Fruit fly (Drosophila melanogaster) ovary, adult (tissue): ENCODE measurements around the gene CG10283.

Experiments
- CG17801 ChIP-seq: fragments of 200-800 bp; optimal IDR thresholded peaks from 2 replicates; lab custom pipeline; 2019; ENCODE audit warnings: missing biosample characterization, mild to moderate bottlenecking, missing genetic modification characterization, moderate library complexity; ENCODE audit not compliant: partially characterized antibody

CG10283 gene

DNA sequence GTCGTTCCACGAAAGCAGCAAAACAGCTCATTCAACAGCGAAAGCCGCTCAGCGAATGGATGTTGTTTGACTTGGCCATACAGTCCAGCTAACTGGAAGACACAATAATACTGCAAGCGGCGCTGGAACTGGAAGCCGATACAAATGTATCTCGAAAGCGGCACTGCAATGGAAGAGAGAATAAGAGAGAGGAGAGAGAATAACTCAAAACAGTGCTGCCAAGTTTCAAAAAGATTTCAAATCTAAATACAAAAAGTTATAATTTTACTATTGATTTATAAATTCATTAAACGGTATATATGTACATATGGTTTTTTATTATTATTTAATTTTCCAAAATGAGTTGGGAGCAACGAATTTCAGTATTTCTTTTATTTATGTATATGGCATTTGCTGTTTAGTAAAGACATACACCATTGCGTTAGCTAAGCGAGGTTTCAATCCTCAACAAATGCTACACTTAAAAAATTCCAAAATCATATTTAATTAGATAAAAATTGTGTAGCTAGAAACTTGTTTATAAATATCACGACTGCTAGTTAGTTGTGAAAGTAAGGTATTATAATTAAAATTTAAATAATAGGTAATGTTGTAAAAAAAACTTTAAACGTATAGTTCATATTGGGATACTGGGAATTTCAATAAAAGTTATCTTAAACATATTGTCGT, at the start of gene CG10283:
Gene CG10283 (minus strand): TSS at position 132 of the 669 bp plus-strand sequence.
- TF ChIP-seq CG17801 = peak; percentile 41

DNA sequence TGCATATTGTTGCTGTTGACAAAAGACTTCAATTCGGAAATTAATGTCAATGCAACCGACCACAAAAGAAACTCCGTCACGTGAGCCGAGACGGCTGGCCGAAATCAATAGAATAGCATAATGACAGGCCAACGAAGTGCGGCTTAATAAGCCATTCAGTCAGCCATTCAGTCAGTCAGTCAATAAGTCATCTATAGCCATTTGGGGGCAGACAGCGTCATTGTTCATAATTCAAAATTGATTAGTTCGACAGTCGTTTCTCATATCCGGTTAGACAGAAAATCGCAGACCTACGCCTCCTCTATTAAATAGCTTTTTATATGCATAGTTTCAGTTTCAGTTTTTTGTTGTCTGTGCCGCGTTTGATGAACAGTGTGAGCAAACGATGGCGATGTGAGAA, 41.7 kb upstream of the CG10283 start:
- no peak for TF ChIP-seq CG17801

DNA sequence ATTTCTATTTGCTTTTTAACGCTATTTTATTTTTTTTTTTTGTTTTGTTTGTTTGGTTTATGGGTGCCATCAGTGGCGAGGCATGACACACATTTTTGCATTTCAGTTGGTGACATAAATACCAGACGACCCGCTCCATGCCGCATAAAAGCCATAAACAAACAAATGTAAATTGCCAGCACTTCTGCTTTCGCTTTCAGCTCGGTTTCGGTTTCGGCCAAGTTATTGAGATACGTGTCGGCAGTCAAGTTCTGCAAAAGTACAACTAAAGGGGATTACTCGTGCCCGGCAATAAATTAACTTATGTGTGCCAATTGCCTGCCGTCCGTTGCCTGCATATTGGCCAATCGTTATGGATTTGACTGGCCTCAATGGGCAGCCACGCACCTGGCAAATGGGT, 40.6 kb upstream of the CG10283 start:
- no peak for TF ChIP-seq CG17801

DNA sequence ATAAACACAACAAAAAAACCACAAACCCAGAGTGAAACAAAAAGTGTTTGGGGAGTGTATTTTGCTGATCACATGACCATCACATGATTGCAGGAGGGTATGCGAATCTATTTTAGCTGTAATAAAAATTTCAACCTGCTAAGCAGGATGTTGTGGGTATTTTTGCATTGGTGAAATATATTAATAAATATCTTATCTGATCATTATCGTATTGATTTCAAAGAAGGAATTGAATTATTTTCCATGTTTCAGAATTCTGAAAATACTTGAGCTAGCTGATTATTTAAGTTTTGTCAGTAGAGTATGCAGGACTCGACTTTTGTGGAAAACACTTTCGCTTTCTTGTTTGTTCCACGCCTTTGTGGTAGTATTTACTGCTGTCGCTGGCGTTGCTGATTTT, 38.7 kb upstream of the CG10283 start:
- no peak for TF ChIP-seq CG17801

DNA sequence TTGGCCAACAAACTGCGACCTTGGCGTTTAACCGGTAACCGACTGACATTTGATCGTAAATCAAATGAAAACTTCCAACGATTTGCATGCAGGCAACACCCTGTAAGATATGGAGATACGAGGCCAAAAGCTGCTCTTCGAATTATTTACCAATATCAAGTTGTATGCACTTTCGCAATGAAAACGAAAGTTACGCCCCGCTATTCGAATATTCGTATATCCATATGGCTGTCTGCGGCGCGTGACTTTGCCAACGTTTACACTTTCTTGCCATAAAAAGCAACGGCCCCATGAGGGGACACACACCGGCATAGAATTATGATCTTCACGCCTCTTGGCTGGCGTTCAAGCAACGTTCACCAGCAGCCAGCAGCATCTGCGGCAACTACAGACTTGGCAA, 37.9 kb upstream of the CG10283 start:
- TF ChIP-seq CG17801 = no peak

DNA sequence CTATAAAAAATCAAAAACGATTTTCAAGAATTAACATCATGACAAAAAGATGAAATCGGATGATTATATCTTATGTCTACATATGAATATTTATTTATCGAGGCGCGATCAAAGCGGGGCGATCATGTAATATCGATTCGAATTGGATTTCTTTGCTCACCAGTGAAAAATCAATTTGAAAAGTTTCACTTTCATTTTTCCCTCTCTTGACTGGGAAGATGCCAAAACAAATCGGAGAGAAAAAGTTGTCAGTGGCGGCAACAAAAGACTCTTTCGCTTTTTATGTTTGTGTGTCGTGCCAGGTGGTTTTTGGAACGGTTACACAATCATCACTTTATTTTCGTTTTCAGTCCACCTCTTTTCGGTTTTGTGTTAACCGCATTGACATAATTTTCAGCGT, 34.5 kb upstream of the CG10283 start:
- no peak for TF ChIP-seq CG17801

DNA sequence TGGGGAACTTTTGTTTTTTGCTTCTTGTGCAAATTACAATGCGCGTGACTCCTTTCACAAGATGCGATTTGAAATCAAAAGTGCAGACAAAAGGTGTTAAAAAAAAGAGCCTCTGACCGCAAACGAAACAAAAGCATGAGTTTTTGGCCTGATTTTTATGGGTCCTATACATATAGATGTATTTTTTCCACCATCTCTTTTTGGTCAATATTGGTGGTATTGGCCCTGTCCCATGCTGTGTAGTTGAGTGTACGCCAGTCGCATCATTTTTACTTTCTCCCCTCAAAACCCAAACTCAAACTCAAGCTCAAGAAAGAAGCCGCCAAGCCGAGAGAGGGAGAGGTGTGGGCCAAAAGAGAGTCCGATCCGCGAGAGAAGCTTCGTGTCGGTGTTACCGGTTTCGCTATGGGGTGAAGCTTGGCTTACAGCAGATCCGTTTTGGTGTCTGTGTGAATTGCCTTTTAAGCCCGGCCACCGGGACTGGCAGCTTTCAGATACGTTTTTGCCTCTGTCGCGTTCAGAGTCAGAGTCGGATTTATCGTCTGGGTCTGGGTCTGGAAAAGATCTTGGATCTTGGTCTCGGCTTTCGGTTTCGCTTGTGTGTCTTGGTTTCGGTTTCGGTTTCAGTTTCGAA, 32.8 kb upstream of the CG10283 start, which contains the start of gene CG10211:
Gene CG10211 (plus strand): TSS at position 486 of the 634 bp plus-strand sequence.
- no peak for TF ChIP-seq CG17801

DNA sequence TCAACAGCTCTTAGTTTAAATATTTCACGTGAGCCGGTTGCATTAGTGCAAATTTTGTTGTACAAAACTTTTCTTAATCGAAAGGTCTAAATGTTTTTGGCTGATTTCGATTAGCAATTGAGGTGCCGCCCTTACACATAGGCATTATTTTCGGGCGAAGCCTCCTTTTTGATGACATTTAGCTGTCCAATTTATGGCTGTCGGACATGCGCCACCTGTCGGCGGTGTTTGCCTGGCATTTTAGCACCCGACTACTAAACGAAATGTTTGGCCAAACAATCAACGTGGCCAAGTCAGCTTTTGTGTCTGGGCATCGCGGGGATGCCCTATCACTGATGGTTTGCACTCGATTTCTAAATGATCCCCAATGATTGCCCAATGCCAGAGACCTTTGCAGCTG, 32.1 kb upstream of the CG10283 start:
- no peak for TF ChIP-seq CG17801

DNA sequence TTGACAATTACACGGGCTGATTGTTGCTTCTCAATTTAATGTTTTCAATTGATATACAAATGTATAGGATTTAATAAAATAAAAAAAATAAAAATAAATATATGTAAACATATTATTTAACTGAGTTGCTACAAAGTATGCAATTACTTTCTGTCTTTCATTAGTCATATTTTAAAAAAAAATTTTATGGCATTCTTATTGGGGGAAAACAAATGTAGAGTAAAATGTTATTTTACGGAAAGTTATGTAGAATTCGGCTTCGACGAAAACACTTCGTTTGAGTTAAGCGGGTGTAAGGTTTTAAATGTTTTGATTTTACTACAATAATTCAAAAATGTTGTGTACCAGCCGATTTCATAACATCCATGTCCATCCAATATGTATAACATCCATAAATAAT, 29.1 kb upstream of the CG10283 start:
- TF ChIP-seq CG17801 = no peak

DNA sequence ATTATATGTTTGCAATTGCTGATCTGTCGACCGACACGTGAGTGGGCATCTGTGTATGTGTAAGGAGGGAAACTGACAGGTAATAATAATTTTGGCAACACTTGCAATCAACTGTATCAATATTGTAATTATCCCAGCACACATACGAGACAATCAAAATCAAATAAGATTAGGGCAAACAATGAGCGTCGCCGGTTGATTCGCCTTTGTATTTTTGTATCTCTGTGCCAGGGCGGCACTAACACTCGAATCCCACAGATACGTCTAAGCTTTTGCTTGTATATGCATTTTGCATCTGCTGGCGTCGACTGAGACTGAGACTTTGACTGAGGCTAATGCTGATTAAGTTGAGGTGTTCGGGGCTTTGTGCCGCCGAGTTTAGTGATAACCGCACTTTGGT, 24.9 kb upstream of the CG10283 start, which contains the start of gene Ugt301D1:
Gene Ugt301D1 (plus strand): TSS at position 380 of the 400 bp plus-strand sequence.
- TF ChIP-seq CG17801 = no peak

DNA sequence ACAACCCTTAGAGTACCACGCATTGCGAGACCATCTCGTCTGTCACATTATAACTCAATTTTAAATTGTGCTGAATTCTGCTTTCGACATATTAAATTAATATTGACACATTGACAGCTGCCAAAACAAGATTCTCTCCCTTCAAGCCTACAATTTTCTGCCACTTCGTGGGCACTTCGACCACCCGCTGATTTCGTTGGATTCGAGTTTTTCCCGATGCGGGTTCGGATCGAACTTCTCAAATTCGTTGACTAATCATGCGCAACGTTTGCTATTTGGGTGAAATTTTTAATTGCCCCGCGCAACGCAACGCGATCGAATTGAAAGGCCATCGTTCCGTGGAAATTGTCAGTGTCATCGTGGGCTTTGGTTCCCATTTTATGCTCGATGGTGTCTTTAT, 22.6 kb upstream of the CG10283 start:
- TF ChIP-seq CG17801 = no peak

DNA sequence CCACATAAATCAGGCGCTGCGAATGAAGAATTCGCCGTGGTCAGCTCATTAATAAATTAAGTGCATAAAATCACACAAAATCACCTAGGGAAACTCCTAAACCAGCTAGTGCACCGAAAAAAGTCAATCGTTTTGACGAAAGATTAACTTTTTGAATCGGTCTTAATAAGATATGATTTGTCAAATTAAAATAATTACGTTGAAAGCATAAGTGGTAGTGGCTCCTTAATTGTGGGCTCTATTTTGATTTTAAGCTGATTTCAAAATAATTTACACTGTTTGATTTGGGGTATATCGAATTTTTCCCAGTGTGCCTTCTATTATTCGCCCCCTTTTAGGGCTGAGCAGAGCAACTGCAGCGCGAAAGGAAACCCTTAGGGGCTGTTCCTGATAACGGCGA, 21.2 kb upstream of the CG10283 start:
- TF ChIP-seq CG17801 = no peak

DNA sequence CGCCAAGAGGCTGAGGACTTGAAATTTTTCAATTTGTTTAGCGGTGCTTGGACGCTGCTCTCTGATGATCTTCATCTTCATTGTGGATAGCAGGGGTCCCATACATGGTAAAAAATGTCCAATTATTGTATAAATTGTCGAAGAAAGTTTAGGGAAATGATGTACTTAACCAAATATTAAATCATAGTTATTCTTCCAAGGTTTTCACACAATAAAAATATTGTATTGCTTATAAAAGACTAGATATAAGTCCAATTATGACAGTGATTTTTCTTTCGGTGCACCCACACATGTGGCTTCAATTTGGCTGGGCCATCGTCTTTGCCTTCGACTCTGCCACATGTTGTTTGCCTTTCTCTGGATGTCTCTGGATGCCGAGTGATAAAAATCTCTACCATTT, 20.6 kb upstream of the CG10283 start:
- TF ChIP-seq CG17801 = no peak

DNA sequence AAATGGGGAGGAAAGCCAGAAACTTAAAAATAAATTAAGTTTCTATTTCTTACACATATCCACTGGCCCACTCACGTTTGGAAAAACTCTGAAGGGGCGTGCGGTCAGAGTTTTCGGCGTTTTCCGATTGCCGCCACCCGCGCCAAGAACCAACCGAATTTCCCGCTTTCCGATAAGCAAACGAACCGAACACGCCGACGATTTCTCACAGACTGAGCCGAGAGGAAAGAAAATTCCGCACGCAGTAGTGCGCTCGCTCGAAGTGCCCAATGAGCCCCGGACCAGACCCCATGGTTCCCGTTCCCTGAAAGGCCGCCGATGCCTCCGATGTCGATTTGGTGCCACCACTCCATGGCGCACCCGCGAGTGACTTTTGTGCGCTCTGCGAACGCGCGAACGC, 19.4 kb upstream of the CG10283 start, which contains the start of gene kon:
Gene kon (minus strand): TSS at position 219 of the 400 bp plus-strand sequence.
- TF ChIP-seq CG17801 = no peak

DNA sequence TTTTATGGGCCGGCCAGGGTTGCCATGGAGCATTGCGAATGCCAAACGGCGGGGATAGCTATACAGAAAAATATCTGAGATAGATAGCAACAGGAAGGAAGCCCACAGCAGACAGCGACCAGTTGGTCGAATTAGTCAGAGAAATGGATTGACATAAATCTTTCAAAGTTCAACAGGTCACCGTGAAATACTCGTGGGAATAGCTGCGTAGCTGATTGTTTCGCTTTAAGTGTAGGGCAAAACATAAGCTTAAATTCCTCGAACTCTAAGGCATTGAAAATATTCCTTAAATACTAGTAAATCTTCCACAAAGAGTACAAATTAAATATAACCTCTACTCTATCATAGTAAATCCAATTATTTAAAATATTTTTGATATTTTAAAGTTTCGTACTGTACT, 15.6 kb upstream of the CG10283 start:
- no peak for TF ChIP-seq CG17801

DNA sequence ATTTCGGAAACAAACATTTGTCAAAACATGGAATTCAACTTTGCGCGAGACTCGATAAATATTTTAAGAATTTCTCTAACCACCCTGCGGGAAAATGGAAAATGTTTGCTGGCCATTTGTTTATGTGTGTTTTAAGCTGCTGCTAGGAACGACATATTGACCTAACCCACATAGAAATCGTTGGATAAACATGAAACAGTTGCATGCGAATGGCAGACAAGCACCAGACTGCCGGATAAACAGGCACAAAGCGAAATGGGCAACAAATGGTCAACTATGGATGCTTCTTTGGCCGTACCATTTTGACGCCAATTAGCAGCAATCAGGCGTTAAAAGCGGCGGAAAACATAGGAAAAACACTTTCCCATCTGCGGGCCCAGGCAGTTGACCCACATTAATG, 12.5 kb upstream of the CG10283 start:
- TF ChIP-seq CG17801 = no peak

DNA sequence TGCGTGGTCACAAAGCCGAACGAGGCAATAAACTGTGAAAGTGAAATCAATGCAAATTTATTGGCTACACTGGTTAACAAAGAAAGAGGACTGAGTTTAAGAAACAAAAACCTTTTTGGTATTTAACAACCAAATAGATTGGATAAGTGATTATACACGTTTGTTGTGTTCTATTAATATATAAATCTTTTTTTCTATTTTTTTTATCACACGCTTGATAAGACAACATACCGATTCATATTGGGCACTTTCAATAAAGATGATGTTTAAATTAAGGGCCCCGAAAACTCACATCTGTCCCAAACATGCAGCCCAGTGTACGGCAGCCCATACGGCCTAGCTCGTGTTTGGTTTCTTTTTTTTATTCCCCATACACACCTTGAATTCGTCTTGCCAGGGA, 8.8 kb upstream of the CG10283 start:
- TF ChIP-seq CG17801 = no peak

DNA sequence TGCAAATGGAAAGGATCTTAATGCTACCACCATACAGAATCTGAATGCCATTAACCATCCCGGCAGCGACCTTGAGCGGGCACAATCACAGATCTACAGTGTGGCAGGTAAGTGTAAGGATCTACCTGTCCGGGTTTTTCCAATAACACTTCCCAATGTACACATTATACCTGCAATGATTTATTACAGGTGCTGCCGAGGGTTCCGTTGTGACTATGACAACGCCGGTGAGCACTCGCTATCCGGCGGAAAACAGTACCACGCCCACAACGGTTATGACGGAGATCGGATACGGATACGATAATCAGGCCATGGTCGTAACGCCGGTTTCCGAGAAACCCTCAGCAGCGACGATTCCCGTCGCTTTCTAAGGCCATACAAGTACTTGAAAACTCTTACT, 2.5 kb upstream of the CG10283 start:
- TF ChIP-seq CG17801 = no peak
